ENCODE assay signal across 1 fruit fly cellular context in genomic region chr3L:18144620-18145019, dm6.
A peak's percentile ranks its signal among the peaks of the same experiment; 100 is the strongest.
TF ChIP-seq lines count a peak whose summit lies in the region.

No protein-coding gene starts in this region.

TF ChIP-seq in whole organism, embryonic, 481 proteins besides CTCF, POLR2A, EP300 and RAD21 (continued from another document and continues in another):
- TF ChIP-seq CG6254 (GFP tag; optimal IDR thresholded peaks at IDR 0.05; lab: Kevin White, UChicago) (no peak), Lhr (GFP tag; optimal IDR thresholded peaks at IDR 0.05; lab: Kevin White, UChicago) (no peak), bsh (GFP tag; optimal IDR thresholded peaks at IDR 0.05; lab: Kevin White, UChicago) (no peak), gsb-n (tag; optimal IDR thresholded peaks at IDR 0.05; lab: Kevin White, UChicago) (no peak), CG4854 (GFP tag; optimal IDR thresholded peaks at IDR 0.05; lab: Kevin White, UChicago) (no peak), wor (GFP tag; IDR thresholded peaks at IDR 0.05; lab: Robert Waterston, UW) (no peak), CG8290 (GFP tag; optimal IDR thresholded peaks at IDR 0.05; lab: Kevin White, UChicago) (no peak), CG8290 (tag; optimal IDR thresholded peaks at IDR 0.05; lab: Kevin White, UChicago) (peak in 1 of 2 experiments; percentile 48), CG3163 (GFP tag; optimal IDR thresholded peaks at IDR 0.05; lab: Kevin White, UChicago) (no peak), NC2α (GFP tag; optimal IDR thresholded peaks at IDR 0.05; lab: Kevin White, UChicago) (no peak), fd102C (GFP tag; optimal IDR thresholded peaks at IDR 0.05; lab: Kevin White, UChicago) (no peak), CG18011 (GFP tag; optimal IDR thresholded peaks at IDR 0.05; lab: Kevin White, UChicago) (no peak), Stat92E (GFP tag; optimal IDR thresholded peaks at IDR 0.05; lab: Kevin White, UChicago) (no peak), disco-r (GFP tag; optimal IDR thresholded peaks at IDR 0.05; lab: Kevin White, UChicago) (no peak), CG11247 (GFP tag; IDR thresholded peaks at IDR 0.05; lab: Robert Waterston, UW) (no peak), CG3407 (GFP tag; optimal IDR thresholded peaks at IDR 0.05; lab: Kevin White, UChicago) (no peak), B-H1 (GFP tag; IDR thresholded peaks at IDR 0.05; lab: Robert Waterston, UW) (no peak), CG13296 (GFP tag; optimal IDR thresholded peaks at IDR 0.05; lab: Kevin White, UChicago) (peak; percentile 28), CG1602 (GFP tag; optimal IDR thresholded peaks at IDR 0.05; lab: Kevin White, UChicago) (no peak), CG8924 (tag; optimal IDR thresholded peaks at IDR 0.05; lab: Kevin White, UChicago) (no peak), BEAF-32 (GFP tag; optimal IDR thresholded peaks at IDR 0.05; lab: Kevin White, UChicago) (no peak), caup (GFP tag; optimal IDR thresholded peaks at IDR 0.05; lab: Kevin White, UChicago; ENCODE audit: severe bottlenecking) (peak; percentile 16), Jarid2 (GFP tag; optimal IDR thresholded peaks at IDR 0.05; lab: Kevin White, UChicago) (no peak), CG9797 (GFP tag; optimal IDR thresholded peaks at IDR 0.05; lab: Kevin White, UChicago) (no peak), vfl (GFP tag; optimal IDR thresholded peaks at IDR 0.05; lab: Kevin White, UChicago) (no peak), oc (tag; optimal IDR thresholded peaks at IDR 0.05; lab: Kevin White, UChicago) (no peak), gro (GFP tag; optimal IDR thresholded peaks at IDR 0.05; lab: Kevin White, UChicago) (no peak), CG15696 (tag; optimal IDR thresholded peaks at IDR 0.05; lab: Kevin White, UChicago) (no peak), CG13287 (GFP tag; IDR thresholded peaks at IDR 0.05; lab: Robert Waterston, UW; ENCODE audit: partially characterized antibody) (no peak), CG15514 (GFP tag; optimal IDR thresholded peaks at IDR 0.05; lab: Kevin White, UChicago) (peak; percentile 44), gfzf (GFP tag; optimal IDR thresholded peaks at IDR 0.05; lab: Kevin White, UChicago) (no peak), CG1792 (GFP tag; optimal IDR thresholded peaks at IDR 0.05; lab: Kevin White, UChicago) (peak; percentile 2), CG13894 (tag; optimal IDR thresholded peaks at IDR 0.05; lab: Kevin White, UChicago) (peak; percentile 3), CG12299 (tag; optimal IDR thresholded peaks at IDR 0.05; lab: Kevin White, UChicago) (no peak), Nf-YC (tag; optimal IDR thresholded peaks at IDR 0.05; lab: Kevin White, UChicago) (no peak), CG12391 (tag; optimal IDR thresholded peaks at IDR 0.05; lab: Kevin White, UChicago) (no peak), kay (GFP tag; optimal IDR thresholded peaks at IDR 0.05; lab: Kevin White, UChicago) (no peak), croc (GFP tag; conservative IDR thresholded peaks at IDR 0.05; lab: Robert Waterston, UW) (no peak), grn (GFP tag; optimal IDR thresholded peaks at IDR 0.05; lab: Kevin White, UChicago) (no peak), tup (GFP tag; optimal IDR thresholded peaks at IDR 0.05; lab: Kevin White, UChicago) (no peak), bab2 (GFP tag; optimal IDR thresholded peaks at IDR 0.05; lab: Kevin White, UChicago) (no peak), Gug (GFP tag; IDR thresholded peaks at IDR 0.05; lab: Robert Waterston, UW) (no peak), CG11093 (GFP tag; IDR thresholded peaks at IDR 0.05; lab: Robert Waterston, UW) (no peak), CG2116 (GFP tag; optimal IDR thresholded peaks at IDR 0.05; lab: Kevin White, UChicago) (no peak), Asciz (GFP tag; optimal IDR thresholded peaks at IDR 0.05; lab: Kevin White, UChicago) (no peak), Abd-B (GFP tag; optimal IDR thresholded peaks at IDR 0.05; lab: Kevin White, UChicago) (no peak), Sry-δ (GFP tag; optimal IDR thresholded peaks at IDR 0.05; lab: Kevin White, UChicago) (no peak), Xbp1 (GFP tag; optimal IDR thresholded peaks at IDR 0.05; lab: Kevin White, UChicago) (no peak), jing (GFP tag; optimal IDR thresholded peaks at IDR 0.05; lab: Kevin White, UChicago) (no peak), fru (optimal IDR thresholded peaks at IDR 0.05; lab: Kevin White, UChicago) (no peak), CG6175 (GFP tag; IDR thresholded peaks at IDR 0.05; lab: Robert Waterston, UW) (no peak), CG3281 (GFP tag; optimal IDR thresholded peaks at IDR 0.05; lab: Kevin White, UChicago) (peak; percentile 32), lilli (GFP tag; optimal IDR thresholded peaks at IDR 0.05; lab: Kevin White, UChicago) (no peak), CG11695 (GFP tag; IDR thresholded peaks at IDR 0.05; lab: Robert Waterston, UW) (no peak), dpn (GFP tag; optimal IDR thresholded peaks at IDR 0.05; lab: Kevin White, UChicago) (no peak), H2.0 (GFP tag; IDR thresholded peaks at IDR 0.05; lab: Robert Waterston, UW) (no peak), CG8765 (GFP tag; IDR thresholded peaks at IDR 0.05; lab: Robert Waterston, UW) (no peak), row (GFP tag; IDR thresholded peaks at IDR 0.05; lab: Robert Waterston, UW) (no peak), CG10979 (tag; optimal IDR thresholded peaks at IDR 0.05; lab: Kevin White, UChicago) (no peak), Ada2b (GFP tag; IDR thresholded peaks at IDR 0.05; lab: Robert Waterston, UW) (no peak), corto (GFP tag; optimal IDR thresholded peaks at IDR 0.05; lab: Kevin White, UChicago) (no peak), CG14441 (GFP tag; IDR thresholded peaks at IDR 0.05; lab: Robert Waterston, UW) (no peak), CG1603 (tag; optimal IDR thresholded peaks at IDR 0.05; lab: Kevin White, UChicago) (no peak), CG15073 (GFP tag; optimal IDR thresholded peaks at IDR 0.05; lab: Kevin White, UChicago) (no peak), CG6654 (GFP tag; optimal IDR thresholded peaks at IDR 0.05; lab: Kevin White, UChicago) (no peak), CG4820 (GFP tag; optimal IDR thresholded peaks at IDR 0.05; lab: Kevin White, UChicago) (no peak), nerfin-2 (GFP tag; IDR thresholded peaks at IDR 0.05; lab: Robert Waterston, UW; ENCODE audit: partially characterized antibody) (no peak), Max (GFP tag; optimal IDR thresholded peaks at IDR 0.05; lab: Kevin White, UChicago) (no peak), CG32767 (GFP tag; IDR thresholded peaks at IDR 0.05; lab: Robert Waterston, UW) (no peak), CG3838 (GFP tag; optimal IDR thresholded peaks at IDR 0.05; lab: Kevin White, UChicago) (no peak), Dfd (GFP tag; optimal IDR thresholded peaks at IDR 0.05; lab: Kevin White, UChicago) (no peak), slbo (GFP tag; IDR thresholded peaks at IDR 0.05; lab: Robert Waterston, UW) (no peak), CG9727 (GFP tag; optimal IDR thresholded peaks at IDR 0.05; lab: Kevin White, UChicago) (no peak), fd64A (GFP tag; optimal IDR thresholded peaks at IDR 0.05; lab: Kevin White, UChicago) (no peak), CG6683 (GFP tag; optimal IDR thresholded peaks at IDR 0.05; lab: Kevin White, UChicago) (no peak), insv (GFP tag; optimal IDR thresholded peaks at IDR 0.05; lab: Kevin White, UChicago) (no peak), ato (GFP tag; IDR thresholded peaks at IDR 0.05; lab: Robert Waterston, UW; ENCODE audit: partially characterized antibody) (no peak), abd-A (tag; optimal IDR thresholded peaks at IDR 0.05; lab: Kevin White, UChicago) (no peak), TFAM (GFP tag; optimal IDR thresholded peaks at IDR 0.05; lab: Kevin White, UChicago) (no peak), danr (GFP tag; IDR thresholded peaks at IDR 0.05; lab: Robert Waterston, UW) (no peak), amos (GFP tag; IDR thresholded peaks at IDR 0.05; lab: Robert Waterston, UW; ENCODE audit: partially characterized antibody) (no peak), tio (GFP tag; optimal IDR thresholded peaks at IDR 0.05; lab: Kevin White, UChicago) (no peak), da (GFP tag; optimal IDR thresholded peaks at IDR 0.05; lab: Kevin White, UChicago) (no peak), bcd (GFP tag; optimal IDR thresholded peaks at IDR 0.05; lab: Kevin White, UChicago) (peak; percentile 4), CG18262 (tag; optimal IDR thresholded peaks at IDR 0.05; lab: Kevin White, UChicago) (no peak), run (tag; optimal IDR thresholded peaks at IDR 0.05; lab: Kevin White, UChicago) (no peak), Mrtf (GFP tag; IDR thresholded peaks at IDR 0.05; lab: Robert Waterston, UW) (no peak), Adf1 (GFP tag; IDR thresholded peaks at IDR 0.05; lab: Robert Waterston, UW) (no peak), NK7.1 (GFP tag; optimal IDR thresholded peaks at IDR 0.05; lab: Kevin White, UChicago) (no peak), CG11504 (tag; optimal IDR thresholded peaks at IDR 0.05; lab: Kevin White, UChicago) (no peak), hkb (optimal IDR thresholded peaks at IDR 0.05; lab: Kevin White, UChicago) (no peak), hkb (GFP tag; IDR thresholded peaks at IDR 0.05; lab: Robert Waterston, UW) (0 out of 2 replicates have a peak, but pooled peaks have one; percentile 22), CG30431 (GFP tag; optimal IDR thresholded peaks at IDR 0.05; lab: Kevin White, UChicago) (no peak), stwl (tag; optimal IDR thresholded peaks at IDR 0.05; lab: Kevin White, UChicago) (no peak), dimm (GFP tag; IDR thresholded peaks at IDR 0.05; lab: Robert Waterston, UW) (no peak), H15 (GFP tag; IDR thresholded peaks at IDR 0.05; lab: Robert Waterston, UW) (no peak), scrt (GFP tag; optimal IDR thresholded peaks at IDR 0.05; lab: Kevin White, UChicago) (no peak), CG5180 (GFP tag; optimal IDR thresholded peaks at IDR 0.05; lab: Kevin White, UChicago) (no peak), CG10274 (GFP tag; optimal IDR thresholded peaks at IDR 0.05; lab: Kevin White, UChicago) (no peak), Hmr (GFP tag; optimal IDR thresholded peaks at IDR 0.05; lab: Kevin White, UChicago) (peak; percentile 63), CG12659 (GFP tag; optimal IDR thresholded peaks at IDR 0.05; lab: Kevin White, UChicago) (no peak), CG15011 (GFP tag; optimal IDR thresholded peaks at IDR 0.05; lab: Kevin White, UChicago) (no peak), gcm2 (GFP tag; optimal IDR thresholded peaks at IDR 0.05; lab: Kevin White, UChicago) (no peak), her (GFP tag; optimal IDR thresholded peaks at IDR 0.05; lab: Kevin White, UChicago) (no peak), pb (GFP tag; optimal IDR thresholded peaks at IDR 0.05; lab: Kevin White, UChicago) (no peak), gcm (GFP tag; optimal IDR thresholded peaks at IDR 0.05; lab: Kevin White, UChicago) (no peak), CG2202 (tag; optimal IDR thresholded peaks at IDR 0.05; lab: Kevin White, UChicago) (no peak), CG10209 (GFP tag; optimal IDR thresholded peaks at IDR 0.05; lab: Kevin White, UChicago) (peak; percentile 41), pan (optimal IDR thresholded peaks at IDR 0.05; lab: Kevin White, UChicago) (no peak), pan (GFP tag; optimal IDR thresholded peaks at IDR 0.05 in 1 of 2, IDR thresholded peaks at IDR 0.05 in 1 of 2) (no peak), CG3065 (GFP tag; optimal IDR thresholded peaks at IDR 0.05; lab: Kevin White, UChicago) (no peak), lov (optimal IDR thresholded peaks at IDR 0.05; lab: Kevin White, UChicago) (no peak), lov (GFP tag; IDR thresholded peaks at IDR 0.05; lab: Robert Waterston, UW) (no peak), GATAe (GFP tag; conservative IDR thresholded peaks at IDR 0.05; lab: Robert Waterston, UW) (no peak), ewg (GFP tag; optimal IDR thresholded peaks at IDR 0.05; lab: Kevin White, UChicago) (no peak), CG13123 (GFP tag; optimal IDR thresholded peaks at IDR 0.05; lab: Kevin White, UChicago) (no peak), CG31365 (tag; optimal IDR thresholded peaks at IDR 0.05; lab: Kevin White, UChicago) (no peak), CG34376 (GFP tag; optimal IDR thresholded peaks at IDR 0.05; lab: Kevin White, UChicago) (no peak), CG8359 (GFP tag; optimal IDR thresholded peaks at IDR 0.05; lab: Kevin White, UChicago; ENCODE audit: borderline replicate concordance) (no peak), CG4424 (GFP tag; optimal IDR thresholded peaks at IDR 0.05; lab: Kevin White, UChicago) (no peak), grau (tag; optimal IDR thresholded peaks at IDR 0.05; lab: Kevin White, UChicago) (no peak), CG10147 (GFP tag; optimal IDR thresholded peaks at IDR 0.05; lab: Kevin White, UChicago) (no peak), CG4707 (GFP tag; optimal IDR thresholded peaks at IDR 0.05; lab: Kevin White, UChicago) (no peak), CG5245 (GFP tag; optimal IDR thresholded peaks at IDR 0.05; lab: Kevin White, UChicago) (no peak), Hr39 (optimal IDR thresholded peaks at IDR 0.05; lab: Kevin White, UChicago) (no peak), MTF-1 (GFP tag; optimal IDR thresholded peaks at IDR 0.05; lab: Kevin White, UChicago; ENCODE audit: borderline replicate concordance) (no peak), sr (GFP tag; IDR thresholded peaks at IDR 0.05; lab: Robert Waterston, UW) (no peak), Dp (GFP tag; optimal IDR thresholded peaks at IDR 0.05; lab: Kevin White, UChicago) (no peak), Dad (GFP tag; optimal IDR thresholded peaks at IDR 0.05; lab: Kevin White, UChicago) (no peak), CG31224 (GFP tag; IDR thresholded peaks at IDR 0.05; lab: Robert Waterston, UW) (no peak), E2f1 (GFP tag; IDR thresholded peaks at IDR 0.05; lab: Robert Waterston, UW) (no peak), CkIIα-i1 (GFP tag; IDR thresholded peaks at IDR 0.05; lab: Robert Waterston, UW) (no peak), emc (GFP tag; optimal IDR thresholded peaks at IDR 0.05; lab: Kevin White, UChicago) (no peak), HLH54F (GFP tag; optimal IDR thresholded peaks at IDR 0.05; lab: Kevin White, UChicago) (no peak), klu (GFP tag; IDR thresholded peaks at IDR 0.05; lab: Robert Waterston, UW) (no peak), jumu (GFP tag; optimal IDR thresholded peaks at IDR 0.05; lab: Kevin White, UChicago) (no peak), CG9215 (GFP tag; IDR thresholded peaks at IDR 0.05; lab: Robert Waterston, UW) (no peak), otp (GFP tag; IDR thresholded peaks at IDR 0.05; lab: Robert Waterston, UW) (no peak), sna (GFP tag; IDR thresholded peaks at IDR 0.05; lab: Robert Waterston, UW; ENCODE audit: partially characterized antibody) (no peak), tgo (GFP tag; IDR thresholded peaks at IDR 0.05; lab: Robert Waterston, UW) (no peak), CG2678 (tag; optimal IDR thresholded peaks at IDR 0.05; lab: Kevin White, UChicago) (peak; percentile 5)
